Worm (Caenorhabditis elegans) whole organism, mixed stage, embryonic: ENCODE results near the gene F28F9.2.

Experiments used
- M03D4.4 ChIP-seq: sonication (generic microtip); optimal IDR thresholded peaks from 2 replicates; lab custom pipeline; 2017; ENCODE audit warnings: mild to moderate bottlenecking, missing genetic modification characterization, missing compliant biosample characterization
- blmp-1 ChIP-seq: fragments of 150-350 bp; optimal IDR thresholded peaks from 2 replicates; lab custom pipeline; 2014; ENCODE audit warnings: missing biosample characterization, missing genetic modification characterization
- ceh-39 ChIP-seq: fragments of 150-350 bp; optimal IDR thresholded peaks from 2 replicates; lab custom pipeline; 2014; ENCODE audit warnings: missing biosample characterization, missing genetic modification characterization
- ceh-43 ChIP-seq: fragments of 200-800 bp; sonication (Bioruptor generic); optimal IDR thresholded peaks from 2 replicates; lab custom pipeline; 2018; ENCODE audit warnings: mild to moderate bottlenecking, missing genetic modification characterization, moderate library complexity, missing compliant biosample characterization
- ceh-83 ChIP-seq: fragments of 200-800 bp; sonication (Bioruptor generic); optimal IDR thresholded peaks from 2 replicates; lab custom pipeline; 2018; ENCODE audit warnings: mild to moderate bottlenecking, missing genetic modification characterization, missing compliant biosample characterization
- lsy-2 ChIP-seq: fragments of 150-350 bp; optimal IDR thresholded peaks from 2 replicates; lab custom pipeline; 2014; ENCODE audit warnings: missing biosample characterization, missing genetic modification characterization
- mab-5 ChIP-seq: fragments of 150-350 bp; optimal IDR thresholded peaks from 2 replicates; lab custom pipeline; 2014; ENCODE audit warnings: missing biosample characterization, missing genetic modification characterization
- mls-2 ChIP-seq: sonication (generic microtip); optimal IDR thresholded peaks from 2 replicates; lab custom pipeline; 2016; ENCODE audit warnings: mild to moderate bottlenecking, missing genetic modification characterization, moderate library complexity, missing compliant biosample characterization
- nhr-12 ChIP-seq: fragments of 150-350 bp; optimal IDR thresholded peaks from 2 replicates; lab custom pipeline; 2014; ENCODE audit warnings: missing biosample characterization, missing genetic modification characterization
- nhr-2 ChIP-seq: fragments of 150-350 bp; optimal IDR thresholded peaks from 2 replicates; lab custom pipeline; 2014; ENCODE audit warnings: missing biosample characterization, missing genetic modification characterization
- nhr-76 ChIP-seq: sonication (generic microtip); optimal IDR thresholded peaks from 2 replicates; lab custom pipeline; 2017; ENCODE audit warnings: missing biosample characterization, missing genetic modification characterization
- pha-4 ChIP-seq: fragments of 150-350 bp; optimal IDR thresholded peaks from 2 replicates; lab custom pipeline; 2018; ENCODE audit warnings: missing biosample characterization, missing genetic modification reagents, missing genetic modification characterization
- sptf-1 ChIP-seq: sonication (generic microtip); optimal IDR thresholded peaks from 2 replicates; lab custom pipeline; 2017; ENCODE audit warnings: mild to moderate bottlenecking, missing genetic modification characterization, moderate library complexity, missing compliant biosample characterization
- tbx-8 ChIP-seq: fragments of 200-800 bp; sonication (Bioruptor generic); optimal IDR thresholded peaks from 2 replicates; lab custom pipeline; 2018; ENCODE audit warnings: mild to moderate bottlenecking, missing genetic modification characterization, moderate library complexity, missing compliant biosample characterization
- unc-39 ChIP-seq: fragments of 150-350 bp; optimal IDR thresholded peaks from 2 replicates; lab custom pipeline; 2014; ENCODE audit warnings: missing biosample characterization, missing genetic modification characterization
- unc-62 ChIP-seq: fragments of 150-350 bp; optimal IDR thresholded peaks from 2 replicates; lab custom pipeline; 2014; ENCODE audit warnings: missing biosample characterization, missing genetic modification reagents, missing genetic modification characterization
- ztf-11 ChIP-seq: fragments of 150-350 bp; optimal IDR thresholded peaks from 2 replicates; lab custom pipeline; 2014; ENCODE audit warnings: missing biosample characterization, missing genetic modification characterization

Gene F28F9.2

DNA sequence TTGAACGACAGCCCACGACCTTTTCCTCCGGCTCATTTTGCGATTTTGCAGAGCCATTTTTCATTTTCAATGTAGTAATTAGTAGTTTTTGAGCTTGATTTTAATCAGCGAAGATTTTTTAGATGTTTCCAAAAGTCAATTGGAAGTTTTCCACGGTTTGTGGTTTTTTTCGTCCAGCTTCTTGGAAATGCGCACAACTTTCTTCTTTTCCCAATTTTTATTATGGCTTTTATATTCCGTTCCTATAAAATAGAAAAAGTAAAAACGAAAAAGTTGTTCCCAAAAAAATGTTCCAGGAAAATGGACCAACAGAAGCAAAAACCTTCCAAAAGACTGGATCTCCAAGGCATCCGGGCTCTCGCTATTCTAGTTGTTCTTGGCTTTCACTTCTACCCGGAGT is 45.8 kb downstream of the F28F9.2 start, which contains the start of gene oac-22:
oac-22 (plus strand) TSS at position 301 of the 400 bp plus-strand sequence.
- TF ChIP-seq nhr-2 (tag; lab: Kevin White, UChicago) (no peak), ceh-39 (tag; lab: Kevin White, UChicago) (no peak), unc-62 (no peak), sptf-1 (tag; lab: Kevin White, UChicago) (no peak)

DNA sequence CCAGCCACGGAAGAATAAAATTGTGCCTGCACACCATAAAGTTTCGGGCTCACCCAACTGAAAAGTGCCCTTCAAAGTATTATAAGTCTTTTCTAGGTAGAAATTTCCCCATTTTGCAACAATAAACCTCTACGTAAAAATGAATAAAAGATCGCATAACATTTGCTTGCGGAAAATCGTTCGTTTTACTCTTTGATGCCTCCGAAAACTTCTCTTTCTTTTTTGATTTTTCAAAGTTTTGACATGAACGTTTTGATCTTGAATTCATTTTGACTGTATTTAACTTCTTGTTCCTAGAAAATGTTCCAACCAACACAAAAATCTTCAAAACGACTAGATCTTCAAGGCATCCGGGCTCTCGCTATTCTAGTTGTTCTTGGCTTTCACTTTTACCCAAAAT is 49.4 kb downstream of the F28F9.2 start, which contains the start of gene oac-21:
oac-21 (plus strand) TSS at position 301 of the 400 bp plus-strand sequence.
- TF ChIP-seq ztf-11: no peak
- TF ChIP-seq tbx-8: no peak
- no peak for TF ChIP-seq pha-4 (tag; lab: Kevin White, UChicago)
- TF ChIP-seq unc-39 (tag; lab: Kevin White, UChicago): no peak
- no peak for TF ChIP-seq lsy-2 (tag; lab: Kevin White, UChicago)
- TF ChIP-seq blmp-1 (tag; lab: Kevin White, UChicago): no peak
- TF ChIP-seq nhr-76: no peak
- TF ChIP-seq ceh-39 (tag; lab: Kevin White, UChicago): no peak
- TF ChIP-seq nhr-2 (tag; lab: Kevin White, UChicago): no peak
- TF ChIP-seq ceh-43 (GFP tag; lab: Kevin White, UChicago): no peak
- TF ChIP-seq M03D4.4: no peak
- TF ChIP-seq ceh-83 (GFP tag; lab: Kevin White, UChicago): no peak
- TF ChIP-seq nhr-12: no peak
- no peak for TF ChIP-seq mab-5 (tag; lab: Kevin White, UChicago)
- no peak for TF ChIP-seq mls-2 (tag; lab: Kevin White, UChicago)
